Fruit fly (Drosophila melanogaster): ENCODE measurements around the gene Non2.

The Non2 gene

DNA sequence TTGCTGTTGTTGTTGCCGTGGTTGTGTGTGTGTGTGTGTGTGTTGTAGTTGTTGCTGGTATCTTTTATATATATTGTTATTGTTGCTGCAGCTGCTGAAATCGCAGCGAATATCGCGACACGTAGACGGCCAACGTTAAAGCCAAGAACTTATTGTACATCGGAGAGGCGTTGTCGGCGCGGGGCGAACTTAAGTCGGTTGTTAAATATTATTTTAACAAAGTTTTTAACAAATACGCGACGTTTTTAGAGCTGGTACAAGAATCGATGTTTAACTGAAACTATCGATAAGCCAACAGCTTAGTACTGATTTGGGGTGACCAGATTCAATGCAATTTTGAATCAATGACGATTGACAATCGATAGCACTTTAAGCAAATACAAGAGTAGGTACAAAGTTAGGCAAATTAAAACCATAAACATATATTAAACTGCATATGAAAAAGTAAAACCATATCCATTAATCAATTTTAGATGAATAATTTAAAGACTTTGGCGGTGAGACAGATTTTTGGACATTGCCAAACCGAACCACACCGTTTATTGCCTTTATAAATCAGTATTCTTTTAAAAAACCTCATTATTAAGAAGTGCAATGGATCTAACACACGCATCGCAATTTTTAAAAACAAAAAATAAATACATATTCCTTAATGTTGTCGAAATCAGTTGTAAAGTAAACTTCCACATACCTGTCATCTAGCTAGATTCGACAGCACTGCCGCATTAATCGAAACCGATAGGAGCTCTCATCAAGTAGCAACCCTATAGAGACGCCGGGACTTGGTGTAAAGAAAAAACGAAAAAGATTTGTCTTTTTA lies at the start of gene Non2, which contains the start of gene Mrtf:
Gene Non2, plus strand, starts transcription at position 731 of the 820 bp plus-strand sequence.
Gene Mrtf, minus strand, starts transcription at position 268 of the 820 bp plus-strand sequence.
- TF ChIP-seq noc (tag; optimal IDR thresholded peaks at IDR 0.05) = peak; percentile 48

dm6 chr3L:2727023-2727422 lies 39.8 kb upstream of the Non2 start:
- no peak for TF ChIP-seq noc (tag; optimal IDR thresholded peaks at IDR 0.05)

dm6 chr3L:2730911-2731310 lies 35.9 kb upstream of the Non2 start:
- no peak for TF ChIP-seq noc (tag; optimal IDR thresholded peaks at IDR 0.05)

dm6 chr3L:2733208-2733607 lies 33.6 kb upstream of the Non2 start:
- peak; percentile 45 for TF ChIP-seq noc (tag; optimal IDR thresholded peaks at IDR 0.05)

dm6 chr3L:2734363-2735160 lies 32.2 kb upstream of the Non2 start:
- no peak for TF ChIP-seq noc (tag; optimal IDR thresholded peaks at IDR 0.05)

dm6 chr3L:2739450-2739849 lies 27.3 kb upstream of the Non2 start, which contains the start of gene Acp62F:
Acp62F (plus strand) TSS chr3L:2739750.
- no peak for TF ChIP-seq noc (tag; optimal IDR thresholded peaks at IDR 0.05)

DNA sequence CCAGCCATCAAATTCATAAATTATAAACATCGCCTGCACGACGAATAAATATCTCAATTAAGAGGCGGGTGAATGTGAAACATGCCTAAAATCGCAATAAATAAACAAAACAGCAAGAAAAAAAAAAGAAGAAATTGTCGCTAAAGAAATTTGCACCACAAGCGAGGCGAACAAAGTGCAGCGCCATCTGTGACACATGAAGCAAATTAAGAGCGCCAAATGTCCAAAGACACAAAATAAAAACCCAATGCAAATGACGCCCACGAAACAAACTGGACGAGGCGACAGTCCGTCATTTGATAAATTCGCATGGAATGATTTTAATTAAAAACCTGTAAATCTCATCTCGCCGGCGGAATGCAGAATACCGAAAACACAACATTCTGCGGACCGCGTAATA lies 23.0 kb upstream of the Non2 start:
- TF ChIP-seq noc (tag; optimal IDR thresholded peaks at IDR 0.05) = no peak

dm6 chr3L:2744963-2745362 lies 21.8 kb upstream of the Non2 start:
- no peak for TF ChIP-seq noc (tag; optimal IDR thresholded peaks at IDR 0.05)

- no peak for TF ChIP-seq noc (tag; optimal IDR thresholded peaks at IDR 0.05)
Observed at dm6 chr3L:2745698-2746410, 20.9 kb upstream of the Non2 start.

DNA sequence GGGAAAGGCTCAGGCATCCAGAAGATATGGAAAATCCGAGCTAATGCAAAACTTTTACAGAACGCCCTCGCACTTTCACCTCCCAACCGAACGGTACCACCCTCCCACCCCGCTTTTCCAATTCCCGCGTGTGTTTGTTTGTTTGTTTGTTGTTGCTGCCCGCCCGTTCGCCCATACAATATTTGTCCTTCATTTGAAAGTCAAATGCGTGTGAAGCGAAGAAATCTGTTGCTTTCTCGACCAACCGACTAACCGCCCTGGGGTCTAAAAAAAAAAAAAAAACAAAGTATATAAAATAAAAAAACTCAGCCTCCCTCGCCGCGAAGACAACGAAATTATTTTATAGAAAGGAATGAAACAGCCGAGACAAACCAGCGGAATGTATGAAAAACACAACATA lies 18.4 kb upstream of the Non2 start:
- no peak for TF ChIP-seq noc (tag; optimal IDR thresholded peaks at IDR 0.05)

dm6 chr3L:2762122-2762521 lies 4.7 kb upstream of the Non2 start:
- no peak for TF ChIP-seq noc (tag; optimal IDR thresholded peaks at IDR 0.05)

DNA sequence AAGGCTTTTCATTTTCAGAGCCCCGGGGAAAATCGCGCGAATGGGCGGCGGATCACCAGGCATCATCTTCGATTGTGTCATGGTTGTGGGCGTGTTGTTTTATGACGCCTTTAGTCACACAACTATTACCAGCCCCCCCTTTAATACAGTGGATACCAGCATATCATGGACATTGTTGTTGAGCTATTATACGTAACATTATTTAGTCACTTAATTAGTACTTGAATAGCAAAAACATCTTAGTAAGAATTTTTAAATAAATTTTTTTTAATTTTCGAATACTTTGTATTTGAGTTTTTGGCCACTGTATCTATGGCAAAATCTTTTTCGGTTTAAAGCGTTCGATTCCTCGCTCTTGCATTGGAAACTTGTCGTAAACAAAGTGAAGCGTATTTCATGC lies 3.0 kb upstream of the Non2 start:
- TF ChIP-seq noc (tag; optimal IDR thresholded peaks at IDR 0.05) = no peak

- TF ChIP-seq noc (tag; optimal IDR thresholded peaks at IDR 0.05) = no peak
Observed at dm6 chr3L:2765013-2765738, 1.6 kb upstream of the Non2 start.

DNA sequence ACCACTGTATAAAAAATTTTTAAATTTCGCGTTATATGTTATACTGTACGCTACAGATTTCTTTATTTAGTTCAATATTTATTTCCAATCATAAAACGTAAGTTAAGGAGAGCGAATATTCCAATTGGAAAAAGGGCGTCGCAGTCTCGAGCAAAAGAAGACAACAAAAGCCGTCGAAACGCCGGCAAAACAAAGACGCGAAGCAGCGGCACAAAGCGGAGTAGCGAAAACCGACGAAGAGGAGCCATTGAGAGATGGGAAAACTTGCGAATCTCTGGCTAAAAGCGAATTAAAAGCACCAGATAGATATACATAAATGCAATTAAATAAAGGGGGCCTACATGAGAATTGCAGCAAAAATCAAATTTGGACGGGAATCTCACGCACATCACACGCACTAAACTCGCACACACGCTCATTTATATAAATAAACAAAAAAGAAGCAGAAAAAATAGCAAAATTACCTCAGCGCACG lies 968 bp upstream of the Non2 start:
- no peak for TF ChIP-seq noc (tag; optimal IDR thresholded peaks at IDR 0.05)

DNA sequence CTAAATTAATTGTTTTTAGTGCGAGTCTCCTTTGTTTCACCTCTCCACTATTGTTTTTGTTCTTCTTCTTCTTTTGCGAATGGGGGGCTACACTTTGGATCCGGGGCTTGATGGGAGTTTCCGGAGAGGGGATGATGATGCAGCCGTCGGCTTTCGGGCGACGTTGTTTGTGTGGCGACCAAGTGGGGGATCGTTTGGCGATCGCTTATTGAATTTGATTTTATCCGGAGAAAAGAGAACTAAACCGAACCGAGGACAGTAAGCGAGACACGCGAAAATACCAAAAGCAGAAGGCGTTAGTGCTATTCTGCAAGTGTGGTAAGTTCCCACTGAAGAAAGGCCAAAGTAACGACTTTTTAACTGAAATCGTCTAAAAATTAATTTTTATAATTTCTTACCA lies 5.2 kb downstream of the Non2 start, which contains the start of gene AhcyL1:
Gene AhcyL1, minus strand, starts transcription at position 281 of the 400 bp plus-strand sequence.
- no peak for TF ChIP-seq noc (tag; optimal IDR thresholded peaks at IDR 0.05)
